Fruit fly (Drosophila melanogaster): ENCODE data around the gene CG1146.

The CG1146 gene

DNA sequence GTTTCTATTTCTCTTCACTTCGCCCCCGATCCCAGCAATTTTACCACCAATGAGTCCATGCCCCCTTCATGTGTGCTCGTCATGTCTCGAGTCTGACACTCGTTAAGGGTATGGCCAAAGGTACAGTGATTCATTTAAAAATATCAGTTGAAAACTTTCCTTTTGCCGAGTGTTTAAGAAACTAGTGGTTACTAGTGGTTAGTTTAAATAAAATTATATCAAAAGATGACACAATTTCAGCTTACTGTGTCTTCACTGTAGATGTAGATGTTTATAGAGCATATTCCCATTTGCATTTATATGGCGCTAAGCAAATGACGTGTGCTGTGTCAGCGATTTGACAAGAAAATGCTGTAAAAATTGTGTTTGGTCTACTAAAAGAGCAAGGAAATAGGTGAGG lies 43.8 kb downstream of the CG1146 start (continued):
- TF ChIP-seq Trl (optimal IDR thresholded peaks at IDR 0.05) (no peak), Trl (GFP tag; optimal IDR thresholded peaks at IDR 0.05) (no peak), z (GFP tag; IDR thresholded peaks at IDR 0.05) (no peak), Doc2 (GFP tag; IDR thresholded peaks at IDR 0.05) (no peak), Gug (GFP tag; IDR thresholded peaks at IDR 0.05) (peak; percentile 43; the same call in 2 of the 4 replicates), Opbp (GFP tag; IDR thresholded peaks at IDR 0.05; ENCODE audit: partially characterized antibody) (no peak), CG42726 (GFP tag; IDR thresholded peaks at IDR 0.05; ENCODE audit: partially characterized antibody) (no peak), Xrp1 (GFP tag; IDR thresholded peaks at IDR 0.05) (peak; percentile 63), CG8290 (GFP tag; optimal IDR thresholded peaks at IDR 0.05) (no peak), CG8290 (tag; optimal IDR thresholded peaks at IDR 0.05) (no peak), CG5180 (GFP tag; optimal IDR thresholded peaks at IDR 0.05) (no peak), CG11504 (tag; optimal IDR thresholded peaks at IDR 0.05) (peak; percentile 53), tio (GFP tag; optimal IDR thresholded peaks at IDR 0.05) (no peak), fru (optimal IDR thresholded peaks at IDR 0.05) (no peak), Hr3 (GFP tag; optimal IDR thresholded peaks at IDR 0.05) (no peak), CG6791 (GFP tag; IDR thresholded peaks at IDR 0.05; ENCODE audit: partially characterized antibody) (no peak), Dp (GFP tag; optimal IDR thresholded peaks at IDR 0.05) (no peak), CG11696 (GFP tag; IDR thresholded peaks at IDR 0.05) (peak; percentile 59), CG3847 (GFP tag; IDR thresholded peaks at IDR 0.05) (no peak), Deaf1 (tag; optimal IDR thresholded peaks at IDR 0.05) (no peak), gcm2 (GFP tag; optimal IDR thresholded peaks at IDR 0.05) (no peak), CG2129 (GFP tag; IDR thresholded peaks at IDR 0.05; ENCODE audit: partially characterized antibody) (no peak), Atf-2 (GFP tag; optimal IDR thresholded peaks at IDR 0.05) (no peak), sob (GFP tag; IDR thresholded peaks at IDR 0.05) (peak; percentile 59; the same call in 1 of the 2 replicates), CG3163 (GFP tag; optimal IDR thresholded peaks at IDR 0.05) (no peak), CG6272 (GFP tag; IDR thresholded peaks at IDR 0.05) (no peak), Abd-B (GFP tag; optimal IDR thresholded peaks at IDR 0.05) (peak; percentile 5), tgo (GFP tag; IDR thresholded peaks at IDR 0.05) (peak; percentile 53; the same call in 2 of the 3 replicates), salm (tag; optimal IDR thresholded peaks at IDR 0.05) (no peak), NC2β (GFP tag; optimal IDR thresholded peaks at IDR 0.05) (no peak), CG17612 (GFP tag; IDR thresholded peaks at IDR 0.05) (0 out of 2 replicates have a peak, but pooled peaks have one; percentile 40), vvl (GFP tag; IDR thresholded peaks at IDR 0.05) (peak; percentile 82), CG4617 (GFP tag; optimal IDR thresholded peaks at IDR 0.05; ENCODE audit: borderline replicate concordance) (no peak), maf-S (GFP tag; optimal IDR thresholded peaks at IDR 0.05) (no peak), CG33557 (GFP tag; optimal IDR thresholded peaks at IDR 0.05) (no peak), Sox100B (GFP tag; optimal IDR thresholded peaks at IDR 0.05) (no peak), CG8359 (GFP tag; optimal IDR thresholded peaks at IDR 0.05; ENCODE audit: borderline replicate concordance) (no peak), CG6689 (GFP tag; IDR thresholded peaks at IDR 0.05) (peak; percentile 68), nom (GFP tag; optimal IDR thresholded peaks at IDR 0.05) (no peak), unpg (GFP tag; optimal IDR thresholded peaks at IDR 0.05) (peak; percentile 33), Med (GFP tag) (peak; percentile 90), Oaz (GFP tag; IDR thresholded peaks at IDR 0.05) (no peak), CG9727 (GFP tag; optimal IDR thresholded peaks at IDR 0.05) (no peak), CG14667 (GFP tag; IDR thresholded peaks at IDR 0.05) (peak; percentile 66), ems (GFP tag; optimal IDR thresholded peaks at IDR 0.05) (peak; percentile 5), grau (tag; optimal IDR thresholded peaks at IDR 0.05) (peak; percentile 85), HLHmδ (GFP tag; optimal IDR thresholded peaks at IDR 0.05) (peak; percentile 14), unc-4 (GFP tag; IDR thresholded peaks at IDR 0.05; ENCODE audit: partially characterized antibody) (no peak), CG13894 (tag; optimal IDR thresholded peaks at IDR 0.05) (no peak), CG10366 (GFP tag; IDR thresholded peaks at IDR 0.05) (peak; percentile 66), amos (GFP tag; IDR thresholded peaks at IDR 0.05; ENCODE audit: partially characterized antibody) (no peak), CG8281 (tag; optimal IDR thresholded peaks at IDR 0.05) (no peak)
